Worm (Caenorhabditis elegans): ENCODE data around the gene lin-18.

Gene lin-18

ce11 chrX:3979146-3979545 is 20.8 kb downstream of the lin-18 start:
- no peak for TF ChIP-seq unc-62 (GFP tag; optimal IDR thresholded peaks at IDR 0.05)

- TF ChIP-seq unc-62 (GFP tag; optimal IDR thresholded peaks at IDR 0.05), result no peak
Observed at ce11 chrX:3982370-3982769, 24.0 kb downstream of the lin-18 start.

ce11 chrX:3988575-3988974 is 30.2 kb downstream of the lin-18 start:
- TF ChIP-seq unc-62 (GFP tag; optimal IDR thresholded peaks at IDR 0.05), result no peak

ce11 chrX:3990495-3990894 is 32.1 kb downstream of the lin-18 start:
- TF ChIP-seq unc-62 (GFP tag; optimal IDR thresholded peaks at IDR 0.05), result no peak

- TF ChIP-seq unc-62 (GFP tag; optimal IDR thresholded peaks at IDR 0.05), result no peak
Observed at ce11 chrX:3990941-3991340, 32.6 kb downstream of the lin-18 start.

- no peak for TF ChIP-seq unc-62 (GFP tag; optimal IDR thresholded peaks at IDR 0.05)
Observed at ce11 chrX:3991652-3992051, 33.3 kb downstream of the lin-18 start.

ce11 chrX:3994418-3994817 is 36.1 kb downstream of the lin-18 start:
- no peak for TF ChIP-seq unc-62 (GFP tag; optimal IDR thresholded peaks at IDR 0.05)

- no peak for TF ChIP-seq unc-62 (GFP tag; optimal IDR thresholded peaks at IDR 0.05)
Observed at ce11 chrX:3997040-3997439, 38.7 kb downstream of the lin-18 start, which contains the start of gene R02E12.5. Gene R02E12.5 (plus strand): TSS chrX:3997340.

- TF ChIP-seq unc-62 (GFP tag; optimal IDR thresholded peaks at IDR 0.05), result no peak
Observed at ce11 chrX:4003220-4003619, 44.9 kb downstream of the lin-18 start, which contains the start of gene R02E12.12. Gene R02E12.12 (plus strand): TSS chrX:4003520.

- TF ChIP-seq unc-62 (GFP tag; optimal IDR thresholded peaks at IDR 0.05), result no peak
Observed at ce11 chrX:4005014-4005413, 46.7 kb downstream of the lin-18 start, which contains the start of gene R02E12.4. Gene R02E12.4 (plus strand): TSS chrX:4005314.

ce11 chrX:4006966-4007365 is 48.6 kb downstream of the lin-18 start:
- no peak for TF ChIP-seq unc-62 (GFP tag; optimal IDR thresholded peaks at IDR 0.05)

- TF ChIP-seq unc-62 (GFP tag; optimal IDR thresholded peaks at IDR 0.05), result no peak
Observed at ce11 chrX:4007724-4008123, 49.4 kb downstream of the lin-18 start.

- no peak for TF ChIP-seq unc-62 (GFP tag; optimal IDR thresholded peaks at IDR 0.05)
Observed at ce11 chrX:4008922-4009321, 50.6 kb downstream of the lin-18 start.

- no peak for TF ChIP-seq unc-62 (GFP tag; optimal IDR thresholded peaks at IDR 0.05)
Observed at ce11 chrX:4010383-4010782, 52.0 kb downstream of the lin-18 start.
